Fruit fly (Drosophila melanogaster): ENCODE data around the gene RYa-R.
A peak's percentile ranks its signal among the peaks of the same experiment; 100 is the strongest.

The RYa-R gene

DNA sequence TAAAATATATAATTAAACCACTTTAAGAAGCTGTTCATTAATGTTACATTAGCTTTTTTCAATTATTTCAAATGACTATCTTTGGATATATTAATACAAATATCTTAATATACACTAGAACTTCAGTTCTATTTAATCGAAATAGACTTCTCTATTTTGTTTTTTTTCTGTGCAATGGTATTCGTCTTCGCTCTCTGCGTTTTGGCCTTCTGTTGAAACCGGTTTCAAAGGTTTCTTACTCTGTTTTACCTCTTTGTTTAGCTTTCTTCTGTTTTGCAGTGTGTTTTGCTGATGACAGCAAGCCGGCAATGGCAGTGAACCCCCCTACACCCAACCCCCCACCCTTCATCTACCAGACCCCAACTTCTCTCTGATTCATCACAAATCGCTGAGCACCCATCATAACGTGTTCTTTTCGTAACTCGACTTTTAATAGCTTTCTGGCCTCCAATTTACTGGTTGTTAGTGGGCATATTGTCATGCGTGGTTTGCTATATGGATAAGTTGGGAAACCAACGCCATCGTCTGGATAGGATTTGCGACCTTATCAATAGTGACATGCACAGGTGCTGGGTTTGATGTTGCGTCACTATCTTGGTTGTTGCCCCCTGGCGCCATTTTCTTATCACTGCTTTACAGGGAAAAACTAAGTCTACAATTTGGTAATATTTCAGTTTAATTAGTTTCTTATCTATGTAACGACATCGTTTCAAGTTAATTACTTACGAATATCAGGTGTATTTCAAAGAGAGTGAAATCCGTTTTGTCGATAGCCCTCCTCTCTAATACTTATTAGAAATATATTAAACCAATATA lies 27.7 kb upstream of the RYa-R start (continued):
- TF ChIP-seq dmrt99B (tag; optimal IDR thresholded peaks at IDR 0.05) (peak; percentile 41), CG15073 (GFP tag; optimal IDR thresholded peaks at IDR 0.05) (no peak), Ravus (GFP tag; IDR thresholded peaks at IDR 0.05) (no peak), stc (GFP tag; IDR thresholded peaks at IDR 0.05) (no peak), HmgZ (tag; optimal IDR thresholded peaks at IDR 0.05) (no peak), gt (GFP tag; IDR thresholded peaks at IDR 0.05) (no peak), corto (GFP tag; optimal IDR thresholded peaks at IDR 0.05) (no peak), CG4404 (GFP tag; IDR thresholded peaks at IDR 0.05) (no peak), CG10979 (tag; optimal IDR thresholded peaks at IDR 0.05) (peak; percentile 13), Six4 (GFP tag; optimal IDR thresholded peaks at IDR 0.05) (no peak), sna (GFP tag; IDR thresholded peaks at IDR 0.05; ENCODE audit: partially characterized antibody) (no peak), CG31224 (GFP tag; IDR thresholded peaks at IDR 0.05) (peak; percentile 76), CG13123 (GFP tag; optimal IDR thresholded peaks at IDR 0.05) (no peak), CG10147 (GFP tag; optimal IDR thresholded peaks at IDR 0.05) (peak; percentile 13), disco-r (GFP tag; optimal IDR thresholded peaks at IDR 0.05) (no peak), CG8388 (GFP tag; optimal IDR thresholded peaks at IDR 0.05) (peak; percentile 20), Med (GFP tag) (no peak), Mrtf (GFP tag; IDR thresholded peaks at IDR 0.05) (no peak), lab (GFP tag; optimal IDR thresholded peaks at IDR 0.05) (no peak), unpg (GFP tag; optimal IDR thresholded peaks at IDR 0.05) (peak; percentile 44), CG8924 (tag; optimal IDR thresholded peaks at IDR 0.05) (peak; percentile 33), CG13894 (tag; optimal IDR thresholded peaks at IDR 0.05) (peak; percentile 37), grn (GFP tag; optimal IDR thresholded peaks at IDR 0.05) (peak; percentile 53), CG14014 (GFP tag; IDR thresholded peaks at IDR 0.05) (0 out of 2 replicates have a peak, but pooled peaks have one; percentile 19), zf30C (GFP tag; optimal IDR thresholded peaks at IDR 0.05) (peak; percentile 47), CG13424 (tag; optimal IDR thresholded peaks at IDR 0.05) (peak; percentile 50), mam (GFP tag; optimal IDR thresholded peaks at IDR 0.05) (no peak), slou (GFP tag; optimal IDR thresholded peaks at IDR 0.05) (no peak), CG17361 (GFP tag; IDR thresholded peaks at IDR 0.05) (peak; percentile 52; the same call in 2 of the 3 replicates), CG18599 (GFP tag; optimal IDR thresholded peaks at IDR 0.05) (no peak), abd-A (tag; optimal IDR thresholded peaks at IDR 0.05) (no peak), pum (GFP tag; optimal IDR thresholded peaks at IDR 0.05) (no peak), slbo (GFP tag; IDR thresholded peaks at IDR 0.05) (peak; percentile 4; the same call in 1 of the 2 replicates), CG11398 (GFP tag; optimal IDR thresholded peaks at IDR 0.05) (no peak), BEAF-32 (GFP tag; optimal IDR thresholded peaks at IDR 0.05) (no peak), wdn (GFP tag; IDR thresholded peaks at IDR 0.05) (no peak), Abd-B (GFP tag; optimal IDR thresholded peaks at IDR 0.05) (no peak), slp2 (GFP tag; optimal IDR thresholded peaks at IDR 0.05) (no peak), ab (GFP tag; optimal IDR thresholded peaks at IDR 0.05) (no peak), ATbp (GFP tag; optimal IDR thresholded peaks at IDR 0.05) (peak; percentile 3), jumu (GFP tag; optimal IDR thresholded peaks at IDR 0.05) (no peak), Pdp1 (GFP tag; optimal IDR thresholded peaks at IDR 0.05) (peak in 1 of 2 experiments; percentile 86), dpn (GFP tag; optimal IDR thresholded peaks at IDR 0.05) (no peak), CG6654 (GFP tag; optimal IDR thresholded peaks at IDR 0.05) (no peak), chn (GFP tag; optimal IDR thresholded peaks at IDR 0.05) (no peak), CG2875 (GFP tag; optimal IDR thresholded peaks at IDR 0.05) (no peak), Hr78 (GFP tag; optimal IDR thresholded peaks at IDR 0.05) (peak in 1 of 2 experiments; percentile 15), CG18011 (GFP tag; optimal IDR thresholded peaks at IDR 0.05) (no peak)

All from whole organism, embryonic.